Worm (Caenorhabditis elegans) whole organism, L1 larva: ENCODE results near the gene Y43F4A.4.

Source experiments
- C04F5.9 ChIP-seq: sonication (generic microtip); optimal IDR thresholded peaks from 2 replicates; lab custom pipeline; 2016; ENCODE audit warnings: missing genetic modification characterization, missing compliant biosample characterization
- C16A3.4 ChIP-seq: fragments of 150-350 bp; optimal IDR thresholded peaks from 2 replicates; lab custom pipeline; 2014; ENCODE audit warnings: missing biosample characterization, missing genetic modification characterization
- aha-1 ChIP-seq: fragments of 150-350 bp; optimal IDR thresholded peaks from 2 replicates; lab custom pipeline; 2014; ENCODE audit warnings: missing biosample characterization, missing genetic modification characterization
- ama-1 ChIP-seq: fragments of 150-350 bp; optimal IDR thresholded peaks from 2 replicates; lab custom pipeline; 2014
- ceh-82 ChIP-seq, 3 experiments: fragments of 150-350 bp in 1 of 3; sonication (generic microtip) in 2 of 3; optimal IDR thresholded peaks; 2 replicates each; lab custom pipeline; 2014 to 2017; ENCODE audit warnings: missing biosample characterization in 3 of 3, missing genetic modification characterization in 3 of 3
- ces-1 ChIP-seq: fragments of 150-350 bp; optimal IDR thresholded peaks from 2 replicates; lab custom pipeline; 2014; ENCODE audit warnings: missing biosample characterization, missing genetic modification reagents, missing genetic modification characterization
- dpl-1 ChIP-seq, 3 experiments: fragments of 150-350 bp in 2 of 3; sonication (generic microtip) in 1 of 3; optimal IDR thresholded peaks; 2 replicates each; lab custom pipeline; 2014 to 2017; ENCODE audit warnings: missing biosample characterization in 3 of 3, missing genetic modification characterization in 3 of 3, missing genetic modification reagents in 3 of 3
- dsc-1 ChIP-seq: sonication (generic microtip); optimal IDR thresholded peaks from 2 replicates; lab custom pipeline; 2016; ENCODE audit warnings: mild to moderate bottlenecking, missing genetic modification characterization, missing compliant biosample characterization
- efl-3 ChIP-seq: fragments of 200-800 bp; sonication (Bioruptor generic); optimal IDR thresholded peaks from 2 replicates; lab custom pipeline; 2018; ENCODE audit warnings: mild to moderate bottlenecking, missing genetic modification characterization, missing compliant biosample characterization
- egl-13 ChIP-seq: sonication (generic microtip); optimal IDR thresholded peaks from 2 replicates; lab custom pipeline; 2016; ENCODE audit warnings: missing genotype, missing genetic modification reagents, missing genetic modification characterization, missing compliant biosample characterization
- elt-2 ChIP-seq: sonication (generic microtip); optimal IDR thresholded peaks from 2 replicates; lab custom pipeline; 2016; ENCODE audit warnings: missing genetic modification characterization, mild to moderate bottlenecking, inconsistent platforms, missing compliant biosample characterization, missing genetic modification reagents
- elt-3 ChIP-seq, 6 experiments: fragments of 150-350 bp in 1 of 6; sonication (generic microtip); optimal IDR thresholded peaks; 2 replicates each; lab custom pipeline; 2017 to 2018; ENCODE audit warnings: missing biosample characterization in 6 of 6, missing genetic modification characterization in 6 of 6, inconsistent platforms in 1 of 6
- ets-5 ChIP-seq: fragments of 200-800 bp; sonication (Bioruptor generic); IDR thresholded peaks from 2 replicates; pipeline ENCODE4 v1.3.6; 2022; ENCODE audit warnings: missing genetic modification characterization, missing compliant biosample characterization
- fkh-10 ChIP-seq: sonication (generic microtip); optimal IDR thresholded peaks from 2 replicates; lab custom pipeline; 2017; ENCODE audit warnings: missing biosample characterization, missing genetic modification reagents, missing genetic modification characterization
- fkh-4 ChIP-seq: sonication (generic microtip); optimal IDR thresholded peaks from 2 replicates; lab custom pipeline; 2016; ENCODE audit warnings: missing compliant biosample characterization, missing genetic modification characterization, borderline replicate concordance
- fkh-8 ChIP-seq: sonication (generic microtip); optimal IDR thresholded peaks from 2 replicates; lab custom pipeline; 2016; ENCODE audit warnings: mild to moderate bottlenecking, missing genetic modification characterization, missing compliant biosample characterization
- fos-1 ChIP-seq: fragments of 150-350 bp; optimal IDR thresholded peaks from 2 replicates; lab custom pipeline; 2014; ENCODE audit warnings: missing biosample characterization, missing genetic modification characterization
- grh-1 ChIP-seq: fragments of 200-800 bp; sonication (Bioruptor generic); IDR thresholded peaks from 2 replicates; pipeline ENCODE4 v1.3.6; 2022; ENCODE audit warnings: missing genetic modification reagents, missing genetic modification characterization, missing compliant biosample characterization
- hlh-17 ChIP-seq: fragments of 200-800 bp; sonication (Bioruptor generic); optimal IDR thresholded peaks from 2 replicates; lab custom pipeline; 2018; ENCODE audit warnings: missing genetic modification characterization, mild to moderate bottlenecking, missing compliant biosample characterization, moderate library complexity, borderline replicate concordance
- hpl-2 ChIP-seq: fragments of 150-350 bp; optimal IDR thresholded peaks from 2 replicates; lab custom pipeline; 2014; ENCODE audit warnings: missing biosample characterization, missing genetic modification reagents, missing genetic modification characterization
- jun-1 ChIP-seq: fragments of 150-350 bp; optimal IDR thresholded peaks from 2 replicates; lab custom pipeline; 2014; ENCODE audit warnings: missing biosample characterization, missing genetic modification reagents, missing genetic modification characterization
- lin-13 ChIP-seq: fragments of 150-350 bp; optimal IDR thresholded peaks from 2 replicates; lab custom pipeline; 2014; ENCODE audit warnings: missing biosample characterization, missing genetic modification reagents, missing genetic modification characterization
- lin-14 ChIP-seq: fragments of 200-800 bp; sonication (Bioruptor generic); optimal IDR thresholded peaks from 2 replicates; lab custom pipeline; 2018; ENCODE audit warnings: mild to moderate bottlenecking, missing genetic modification characterization, moderate library complexity, missing compliant biosample characterization
- lin-15B ChIP-seq: fragments of 150-350 bp; sonication (generic microtip); optimal IDR thresholded peaks from 3 replicates; lab custom pipeline; 2014; ENCODE audit warnings: missing biosample characterization, missing genetic modification characterization
- lin-35 ChIP-seq, 2 experiments: fragments of 150-350 bp; optimal IDR thresholded peaks; 2 replicates each; lab custom pipeline; 2014; ENCODE audit warnings: missing biosample characterization in 2 of 2, missing genetic modification characterization in 2 of 2, missing genetic modification reagents in 2 of 2
- mab-9 ChIP-seq: fragments of 200-800 bp; sonication (Bioruptor generic); IDR thresholded peaks from 2 replicates; pipeline ENCODE4 v1.3.6; 2022; ENCODE audit warnings: missing genetic modification reagents, missing genetic modification characterization, missing compliant biosample characterization
- nhr-12 ChIP-seq: sonication (generic microtip); optimal IDR thresholded peaks from 2 replicates; lab custom pipeline; 2017; ENCODE audit warnings: missing biosample characterization, missing genetic modification characterization
- nhr-237 ChIP-seq: fragments of 150-350 bp; optimal IDR thresholded peaks from 2 replicates; lab custom pipeline; 2014; ENCODE audit warnings: missing biosample characterization, missing genetic modification characterization
- nhr-28 ChIP-seq: fragments of 150-350 bp; optimal IDR thresholded peaks from 2 replicates; lab custom pipeline; 2014; ENCODE audit warnings: missing biosample characterization, missing genetic modification characterization
- nhr-76 ChIP-seq: sonication (generic microtip); optimal IDR thresholded peaks from 2 replicates; lab custom pipeline; 2017; ENCODE audit warnings: missing biosample characterization, missing genetic modification characterization
- nhr-77 ChIP-seq: fragments of 150-350 bp; optimal IDR thresholded peaks from 2 replicates; lab custom pipeline; 2014; ENCODE audit warnings: missing biosample characterization, missing genetic modification characterization
- nhr-85 ChIP-seq: sonication (generic microtip); peaks from one replicate; lab custom pipeline; 2016; ENCODE audit warnings: missing genetic modification characterization, inconsistent platforms, missing compliant biosample characterization
- pag-3 ChIP-seq: sonication (generic microtip); optimal IDR thresholded peaks from 2 replicates; lab custom pipeline; 2017; ENCODE audit warnings: missing genetic modification characterization, mild to moderate bottlenecking, missing compliant biosample characterization, antibody characterized with exemption, borderline replicate concordance; ENCODE audit not compliant: insufficient read depth
- pqm-1 ChIP-seq: sonication (generic microtip); optimal IDR thresholded peaks from 3 replicates; lab custom pipeline; 2017; ENCODE audit warnings: missing biosample characterization, missing genetic modification characterization
- rnt-1 ChIP-seq: sonication (generic microtip); optimal IDR thresholded peaks from 2 replicates; lab custom pipeline; 2016; ENCODE audit warnings: mild to moderate bottlenecking, missing genetic modification characterization, moderate library complexity, missing compliant biosample characterization
- skn-1 ChIP-seq: fragments of 150-350 bp; optimal IDR thresholded peaks from 2 replicates; lab custom pipeline; 2014; ENCODE audit warnings: missing biosample characterization, missing genetic modification characterization
- sptf-1 ChIP-seq: fragments of 150-350 bp; optimal IDR thresholded peaks from 2 replicates; lab custom pipeline; 2014; ENCODE audit warnings: missing biosample characterization, missing genetic modification characterization
- sup-37 ChIP-seq: fragments of 200-800 bp; sonication (Bioruptor generic); optimal IDR thresholded peaks from 2 replicates; lab custom pipeline; 2018; ENCODE audit warnings: mild to moderate bottlenecking, missing genetic modification characterization, missing compliant biosample characterization
- tlp-1 ChIP-seq: fragments of 150-350 bp; optimal IDR thresholded peaks from 2 replicates; lab custom pipeline; 2014; ENCODE audit warnings: missing biosample characterization, missing genetic modification characterization
- unc-130 ChIP-seq: fragments of 150-350 bp; optimal IDR thresholded peaks from 2 replicates; lab custom pipeline; 2017; ENCODE audit warnings: missing biosample characterization, missing genetic modification characterization, inconsistent platforms
- unc-30 ChIP-seq: sonication (generic microtip); optimal IDR thresholded peaks from 2 replicates; lab custom pipeline; 2017; ENCODE audit warnings: missing biosample characterization, missing genetic modification characterization
- unc-62 ChIP-seq: fragments of 150-350 bp; optimal IDR thresholded peaks from 2 replicates; lab custom pipeline; 2014; ENCODE audit warnings: missing biosample characterization, missing genetic modification reagents, missing genetic modification characterization
- unc-86 ChIP-seq: sonication (generic microtip); optimal IDR thresholded peaks from 2 replicates; lab custom pipeline; 2016; ENCODE audit warnings: missing genetic modification characterization, missing compliant biosample characterization
- unc-98 ChIP-seq: fragments of 200-800 bp; sonication (Bioruptor generic); IDR thresholded peaks from 2 replicates; pipeline ENCODE4 v1.3.6; 2022; ENCODE audit warnings: missing genetic modification characterization, missing compliant biosample characterization
- xbp-1 ChIP-seq: sonication (generic microtip); optimal IDR thresholded peaks from 2 replicates; lab custom pipeline; 2016; ENCODE audit warnings: missing genetic modification characterization, missing compliant biosample characterization
- zag-1 ChIP-seq: fragments of 150-350 bp; optimal IDR thresholded peaks from 2 replicates; lab custom pipeline; 2014; ENCODE audit warnings: missing biosample characterization, missing genetic modification characterization
- zip-4 ChIP-seq: fragments of 200-800 bp; sonication (Bioruptor generic); optimal IDR thresholded peaks from 2 replicates; lab custom pipeline; 2018; ENCODE audit warnings: mild to moderate bottlenecking, missing genetic modification characterization, moderate library complexity, missing compliant biosample characterization
- ztf-11 ChIP-seq, 2 experiments: sonication (generic microtip); optimal IDR thresholded peaks; 2 replicates each; lab custom pipeline; 2016 to 2017; ENCODE audit warnings: missing genetic modification characterization in 2 of 2, missing biosample characterization in 1 of 2, missing compliant biosample characterization in 1 of 2
- ztf-4 ChIP-seq: fragments of 150-350 bp; optimal IDR thresholded peaks from 2 replicates; lab custom pipeline; 2014; ENCODE audit warnings: missing biosample characterization, missing genetic modification characterization

Gene Y43F4A.4

DNA sequence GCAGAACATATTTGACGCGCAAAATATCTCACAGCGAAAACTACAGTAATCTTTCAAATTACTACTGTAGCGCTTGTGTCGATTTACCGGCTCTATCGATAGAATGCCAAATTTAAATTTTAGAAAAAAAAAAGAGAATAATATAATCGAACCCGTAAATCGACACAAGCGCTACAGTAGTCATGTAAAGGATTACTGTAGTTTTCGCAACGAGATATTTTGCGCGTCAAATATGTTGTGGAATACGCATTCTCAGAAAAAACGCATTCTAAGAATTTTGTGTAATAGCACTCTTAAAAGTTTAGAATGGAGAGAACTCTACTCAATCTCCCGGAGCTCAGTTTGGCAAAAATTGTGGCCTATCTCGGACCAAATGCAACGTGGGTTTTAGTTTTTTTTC lies 20.2 kb downstream of the Y43F4A.4 start, which contains the start of gene F56A8.5 (continued):
- TF ChIP-seq nhr-85 (tag; lab: Kevin White, UChicago): no peak
- TF ChIP-seq, all 84 proteins: peak for 0

DNA sequence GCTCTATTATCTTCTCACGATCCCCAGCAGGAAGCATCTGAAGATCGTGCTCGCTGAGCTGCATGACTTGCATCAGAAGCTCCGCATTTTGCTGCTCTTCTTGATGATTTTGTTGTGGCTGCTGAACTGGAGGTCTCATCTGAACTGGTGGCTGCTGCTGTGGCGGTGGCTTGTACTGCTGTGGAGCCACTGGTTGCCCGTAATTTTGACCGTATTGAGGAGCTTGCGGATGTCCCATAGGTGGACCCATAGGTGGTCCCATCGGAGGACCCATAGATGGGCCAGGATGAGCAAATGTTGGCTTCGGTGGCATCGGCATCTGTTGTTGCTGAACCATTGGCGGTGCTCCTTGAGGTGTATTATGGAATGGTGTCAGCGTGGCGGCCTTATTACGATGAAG lies 21.7 kb downstream of the Y43F4A.4 start:
- TF ChIP-seq fkh-4 (no peak), hlh-17 (no peak), nhr-28 (no peak), unc-30 (tag; lab: Kevin White, UChicago) (no peak), zag-1 (tag; lab: Kevin White, UChicago) (no peak), ets-5 (GFP tag; lab: Robert Waterston, UW) (no peak), jun-1 (tag; lab: Kevin White, UChicago) (no peak), ceh-82 (tag; optimal IDR thresholded peaks at IDR 0.05; lab: Kevin White, UChicago) (no peak)

DNA sequence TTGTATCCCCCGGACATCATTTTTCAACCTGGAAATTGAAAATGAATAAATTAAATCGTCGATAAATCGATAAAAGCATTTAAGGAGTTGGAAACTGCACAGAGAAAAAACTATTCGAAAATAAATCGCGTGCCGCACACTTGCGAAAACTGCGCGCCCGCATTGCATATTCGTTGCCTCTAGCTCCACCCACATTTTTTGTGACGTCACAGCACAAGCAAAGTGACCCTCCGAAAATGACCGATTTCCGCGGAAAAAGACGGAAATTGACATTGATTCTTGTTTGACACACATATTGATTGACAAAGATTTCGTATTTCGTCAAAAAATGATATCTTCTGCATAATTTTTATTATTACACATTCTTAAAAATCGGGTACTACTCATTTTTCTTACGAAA lies 23.5 kb downstream of the Y43F4A.4 start, which contains the start of gene cpf-2:
Gene cpf-2, minus strand, starts transcription at position 28 of the 400 bp plus-strand sequence.
- peak; percentile 62 for TF ChIP-seq mab-9 (GFP tag; lab: Robert Waterston, UW)
- TF ChIP-seq unc-98 (GFP tag; lab: Robert Waterston, UW): peak; percentile 37; the same call in 1 of the 2 replicates
- TF ChIP-seq hpl-2 (GFP tag; lab: Kevin White, UChicago): peak; percentile 41
- peak; percentile 74 for TF ChIP-seq lin-14
- peak; percentile 27 to 75 for TF ChIP-seq ztf-11 (tag; optimal IDR thresholded peaks at IDR 0.05; lab: Kevin White, UChicago)
- TF ChIP-seq zip-4 (GFP tag; lab: Kevin White, UChicago): peak; percentile 30
- TF ChIP-seq nhr-12 (tag; lab: Kevin White, UChicago): no peak
- TF ChIP-seq fkh-4: no peak
- TF ChIP-seq lin-13 (GFP tag; lab: Kevin White, UChicago): peak; percentile 66
- no peak for TF ChIP-seq pag-3 (tag; lab: Kevin White, UChicago)
- TF ChIP-seq skn-1: peak; percentile 80
- peak; percentile 82 for TF ChIP-seq unc-130 (tag; lab: Kevin White, UChicago)
- TF ChIP-seq nhr-85 (tag; lab: Kevin White, UChicago): peak; percentile 91
- peak; percentile 80 for TF ChIP-seq fkh-8 (tag; lab: Kevin White, UChicago)
- TF ChIP-seq unc-86 (tag; lab: Kevin White, UChicago): peak; percentile 86
- peak; percentile 54 for TF ChIP-seq ztf-4 (tag; lab: Kevin White, UChicago)
- TF ChIP-seq C04F5.9 (tag; lab: Kevin White, UChicago): peak; percentile 50
- no peak for TF ChIP-seq nhr-28
- peak; percentile 72 for TF ChIP-seq egl-13
- TF ChIP-seq elt-3 (tag; optimal IDR thresholded peaks at IDR 0.05; lab: Kevin White, UChicago): peak in 1 of 6 experiments; percentile 53
- TF ChIP-seq C16A3.4 (tag; lab: Kevin White, UChicago): peak; percentile 77
- no peak for TF ChIP-seq aha-1 (tag; lab: Kevin White, UChicago)
- TF ChIP-seq lin-35 (GFP tag; optimal IDR thresholded peaks at IDR 0.05; lab: Kevin White, UChicago): peak; percentile 69 to 77
- no peak for TF ChIP-seq pqm-1
- peak; percentile 13 for TF ChIP-seq nhr-77 (tag; lab: Kevin White, UChicago)
- no peak for TF ChIP-seq ama-1 (lab: Kevin White, UChicago)
- no peak for TF ChIP-seq ces-1
- no peak for TF ChIP-seq sup-37 (GFP tag; lab: Kevin White, UChicago)
- TF ChIP-seq efl-3 (GFP tag; lab: Kevin White, UChicago): no peak
- TF ChIP-seq sptf-1 (tag; lab: Kevin White, UChicago): no peak
- peak; percentile 1 for TF ChIP-seq lin-15B (tag; lab: Kevin White, UChicago)
- peak; percentile 92 for TF ChIP-seq rnt-1 (tag; lab: Kevin White, UChicago)
- peak; percentile 30 for TF ChIP-seq fkh-10 (GFP tag; lab: Kevin White, UChicago)
- peak; percentile 70 for TF ChIP-seq grh-1 (GFP tag; lab: Robert Waterston, UW)
- peak; percentile 42 for TF ChIP-seq elt-2 (tag; lab: Kevin White, UChicago)
- no peak for TF ChIP-seq zag-1 (tag; lab: Kevin White, UChicago)
- no peak for TF ChIP-seq unc-62 (GFP tag; lab: Kevin White, UChicago)
- no peak for TF ChIP-seq nhr-237
- peak; percentile 83 for TF ChIP-seq xbp-1
- no peak for TF ChIP-seq hlh-17
- no peak for TF ChIP-seq fos-1
- TF ChIP-seq dpl-1 (GFP tag; optimal IDR thresholded peaks at IDR 0.05; lab: Kevin White, UChicago): peak; percentile 64 to 73 (median 73)
- no peak for TF ChIP-seq tlp-1 (tag; lab: Kevin White, UChicago)
- TF ChIP-seq nhr-76 (tag; lab: Kevin White, UChicago): peak; percentile 87
- TF ChIP-seq dsc-1 (tag; lab: Kevin White, UChicago): peak; percentile 86
